Fruit fly (Drosophila melanogaster) whole organism, embryonic: ENCODE measurements around the gene Tlk.

Experiments used
- Adf1 ChIP-seq: fragments of 200-800 bp; sonication (Bioruptor generic); IDR thresholded peaks from 2 replicates; pipeline ENCODE4 v1.3.6; 2022; ENCODE audit warnings: missing biosample characterization, missing genetic modification characterization
- Asciz ChIP-seq: fragments of 200-800 bp; sonication (Bioruptor generic); optimal IDR thresholded peaks from 2 replicates; lab custom pipeline; 2017; ENCODE audit warnings: missing biosample characterization, mild to moderate bottlenecking, missing genetic modification characterization, missing genetic modification reagents
- B-H2 ChIP-seq: fragments of 200-800 bp; sonication (Bioruptor generic); optimal IDR thresholded peaks from 2 replicates; lab custom pipeline; 2018; ENCODE audit warnings: missing biosample characterization, mild to moderate bottlenecking, missing genetic modification characterization
- BEAF-32 ChIP-seq: fragments of 200-800 bp; sonication (Bioruptor generic); optimal IDR thresholded peaks from 3 replicates; lab custom pipeline; 2017; ENCODE audit warnings: missing biosample characterization, missing genetic modification characterization, mild to moderate bottlenecking, moderate library complexity, missing genetic modification reagents
- Bdp1 ChIP-seq: fragments of 200-800 bp; sonication (Bioruptor generic); optimal IDR thresholded peaks from 3 replicates; lab custom pipeline; 2016; ENCODE audit warnings: missing biosample characterization, missing genetic modification characterization
- Bgb ChIP-seq: fragments of 200-800 bp; sonication (Bioruptor generic); IDR thresholded peaks from 2 replicates; pipeline ENCODE4 v1.3.6; 2022; ENCODE audit warnings: missing biosample characterization, missing genetic modification characterization; ENCODE audit not compliant: partially characterized antibody
- CG10654 ChIP-seq: fragments of 200-800 bp; sonication (Bioruptor generic); optimal IDR thresholded peaks from 2 replicates; lab custom pipeline; 2016; ENCODE audit warnings: missing biosample characterization, missing genetic modification characterization
- CG11093 ChIP-seq: fragments of 200-800 bp; sonication (Bioruptor generic); IDR thresholded peaks from 3 replicates; pipeline ENCODE4 v1.3.6; 2022; ENCODE audit warnings: missing biosample characterization, missing genetic modification characterization
- CG16779 ChIP-seq: fragments of 200-800 bp; sonication (Bioruptor generic); IDR thresholded peaks from 2 replicates; pipeline ENCODE4 v1.3.6; 2022; ENCODE audit warnings: missing biosample characterization, missing genetic modification characterization
- CG17385 ChIP-seq: fragments of 200-800 bp; sonication (Bioruptor generic); optimal IDR thresholded peaks from 3 replicates; lab custom pipeline; 2018; ENCODE audit warnings: missing biosample characterization, mild to moderate bottlenecking, missing genetic modification characterization
- CG18262 ChIP-seq: fragments of 200-800 bp; optimal IDR thresholded peaks from 3 replicates; lab custom pipeline; 2019; ENCODE audit warnings: missing biosample characterization, mild to moderate bottlenecking, missing genetic modification characterization, moderate library complexity
- CG3163 ChIP-seq: fragments of 200-800 bp; sonication (Bioruptor generic); optimal IDR thresholded peaks from 3 replicates; lab custom pipeline; 2016; ENCODE audit warnings: missing biosample characterization, missing genetic modification characterization
- CG33213 ChIP-seq: fragments of 200-800 bp; sonication (Bioruptor generic); optimal IDR thresholded peaks from 3 replicates; lab custom pipeline; 2016; ENCODE audit warnings: missing biosample characterization, missing genetic modification characterization
- CG3838 ChIP-seq: fragments of 200-800 bp; sonication (Bioruptor generic); optimal IDR thresholded peaks from 3 replicates; lab custom pipeline; 2016; ENCODE audit warnings: missing biosample characterization, missing genetic modification characterization
- CG4424 ChIP-seq: fragments of 200-800 bp; sonication (Bioruptor generic); optimal IDR thresholded peaks from 3 replicates; lab custom pipeline; 2016; ENCODE audit warnings: missing biosample characterization, missing genetic modification characterization
- CG8089 ChIP-seq: fragments of 200-800 bp; sonication (Bioruptor generic); optimal IDR thresholded peaks from 3 replicates; lab custom pipeline; 2016; ENCODE audit warnings: missing biosample characterization, missing genetic modification characterization
- CG8388 ChIP-seq: fragments of 200-800 bp; sonication (Bioruptor generic); optimal IDR thresholded peaks from 2 replicates; lab custom pipeline; 2019; ENCODE audit warnings: missing biosample characterization, mild to moderate bottlenecking, missing genetic modification characterization, moderate library complexity
- CHES-1-like ChIP-seq: fragments of 200-800 bp; sonication (Bioruptor generic); optimal IDR thresholded peaks from 2 replicates; lab custom pipeline; 2016; ENCODE audit warnings: missing biosample characterization, missing genetic modification characterization
- CTCF ChIP-seq: fragments of 200-800 bp; sonication (Bioruptor generic); optimal IDR thresholded peaks from 2 replicates; lab custom pipeline; 2017; ENCODE audit warnings: missing biosample characterization, mild to moderate bottlenecking, missing genetic modification characterization, moderate library complexity
- Doc3 ChIP-seq: fragments of 200-800 bp; sonication (Bioruptor generic); IDR thresholded peaks from 3 replicates; pipeline ENCODE4 v1.3.6; 2022; ENCODE audit warnings: missing biosample characterization, missing genetic modification characterization; ENCODE audit not compliant: partially characterized antibody
- Dp ChIP-seq: fragments of 200-800 bp; sonication (Bioruptor generic); optimal IDR thresholded peaks from 2 replicates; lab custom pipeline; 2018; ENCODE audit warnings: missing biosample characterization, mild to moderate bottlenecking, missing genetic modification characterization, moderate library complexity
- Fer3 ChIP-seq: fragments of 200-800 bp; sonication (Bioruptor generic); optimal IDR thresholded peaks from 2 replicates; lab custom pipeline; 2018; ENCODE audit warnings: missing biosample characterization, mild to moderate bottlenecking, missing genetic modification characterization, moderate library complexity
- Hmr ChIP-seq: fragments of 200-800 bp; sonication (Bioruptor generic); optimal IDR thresholded peaks from 3 replicates; lab custom pipeline; 2017; ENCODE audit warnings: mild to moderate bottlenecking, missing biosample characterization, missing genetic modification reagents, missing genetic modification characterization
- Hmx ChIP-seq: fragments of 200-800 bp; sonication (Bioruptor generic); optimal IDR thresholded peaks from 2 replicates; lab custom pipeline; 2016; ENCODE audit warnings: missing biosample characterization, missing genetic modification characterization
- MESR4 ChIP-seq: fragments of 200-800 bp; sonication (Bioruptor generic); optimal IDR thresholded peaks from 2 replicates; lab custom pipeline; 2018; ENCODE audit warnings: missing biosample characterization, mild to moderate bottlenecking, missing genetic modification characterization, moderate library complexity
- Optix ChIP-seq: fragments of 200-800 bp; sonication (Bioruptor generic); IDR thresholded peaks from 3 replicates; pipeline ENCODE4 v1.3.6; 2022; ENCODE audit warnings: missing biosample characterization, missing genetic modification characterization
- Poxn ChIP-seq: fragments of 200-800 bp; sonication (Bioruptor generic); IDR thresholded peaks from 2 replicates; pipeline ENCODE4 v1.3.6; 2022; ENCODE audit warnings: missing biosample characterization, missing genetic modification characterization
- ato ChIP-seq: fragments of 200-800 bp; sonication (Bioruptor generic); IDR thresholded peaks from 2 replicates; pipeline ENCODE4 v1.3.6; 2022; ENCODE audit warnings: missing biosample characterization, missing genetic modification characterization; ENCODE audit not compliant: partially characterized antibody
- bigmax ChIP-seq: fragments of 200-800 bp; sonication (Bioruptor generic); optimal IDR thresholded peaks from 2 replicates; lab custom pipeline; 2018; ENCODE audit warnings: missing biosample characterization, mild to moderate bottlenecking, missing genetic modification characterization
- dan ChIP-seq: fragments of 200-800 bp; sonication (Bioruptor generic); IDR thresholded peaks from 2 replicates; pipeline ENCODE4 v1.3.6; 2022; ENCODE audit warnings: missing biosample characterization, missing genetic modification characterization
- dm ChIP-seq: fragments of 200-800 bp; sonication (Bioruptor generic); optimal IDR thresholded peaks from 3 replicates; lab custom pipeline; 2016; ENCODE audit warnings: missing biosample characterization, missing genetic modification characterization
- ewg ChIP-seq: fragments of 200-800 bp; sonication (Bioruptor generic); optimal IDR thresholded peaks from 3 replicates; lab custom pipeline; 2017; ENCODE audit warnings: mild to moderate bottlenecking, missing biosample characterization, missing genetic modification reagents, missing genetic modification characterization
- fd64A ChIP-seq: fragments of 200-800 bp; sonication (Bioruptor generic); optimal IDR thresholded peaks from 3 replicates; lab custom pipeline; 2018; ENCODE audit warnings: missing biosample characterization, mild to moderate bottlenecking, missing genetic modification characterization
- gsb ChIP-seq: fragments of 200-800 bp; sonication (Bioruptor generic); IDR thresholded peaks from 2 replicates; pipeline ENCODE4 v1.3.6; 2022; ENCODE audit warnings: missing biosample characterization, missing genetic modification characterization
- mam ChIP-seq: fragments of 200-800 bp; sonication (Bioruptor generic); optimal IDR thresholded peaks from 3 replicates; lab custom pipeline; 2016; ENCODE audit warnings: missing biosample characterization, missing genetic modification characterization
- odd ChIP-seq: fragments of 200-800 bp; sonication (Bioruptor generic); optimal IDR thresholded peaks from 2 replicates; lab custom pipeline; 2017; ENCODE audit warnings: missing biosample characterization, mild to moderate bottlenecking, missing genetic modification characterization
- org-1 ChIP-seq: fragments of 200-800 bp; sonication (Bioruptor generic); optimal IDR thresholded peaks from 2 replicates; lab custom pipeline; 2017; ENCODE audit warnings: missing biosample characterization, missing genetic modification characterization
- pfk ChIP-seq: fragments of 200-800 bp; sonication (Bioruptor generic); optimal IDR thresholded peaks from 2 replicates; lab custom pipeline; 2018; ENCODE audit warnings: missing biosample characterization, mild to moderate bottlenecking, missing genetic modification characterization, moderate library complexity
- phol ChIP-seq: fragments of 200-800 bp; sonication (Bioruptor generic); optimal IDR thresholded peaks from 3 replicates; lab custom pipeline; 2018; ENCODE audit warnings: missing biosample characterization, mild to moderate bottlenecking, missing genetic modification characterization, moderate library complexity
- prd ChIP-seq, 3 experiments: fragments of >200 bp in 2 of 3; fragments of 200-800 bp in 1 of 3; sonication (Bioruptor generic) in 1 of 3; optimal IDR thresholded peaks in 2 of 3; IDR thresholded peaks in 1 of 3; 2 replicates in 2 of 3; 3 replicates in 1 of 3; pipeline versions ENCODE4 v1.3.6 to Lab custom; 2017 to 2022; ENCODE audit warnings: missing biosample characterization in 1 of 3, missing genetic modification characterization in 1 of 3
- salm ChIP-seq: fragments of 200-800 bp; sonication (Bioruptor generic); optimal IDR thresholded peaks from 2 replicates; lab custom pipeline; 2018; ENCODE audit warnings: missing biosample characterization, mild to moderate bottlenecking, missing genetic modification characterization
- slp2 ChIP-seq: fragments of 200-800 bp; sonication (Bioruptor generic); optimal IDR thresholded peaks from 2 replicates; lab custom pipeline; 2016; ENCODE audit warnings: missing biosample characterization, missing genetic modification characterization
- sob ChIP-seq: fragments of 200-800 bp; sonication (Bioruptor generic); IDR thresholded peaks from 2 replicates; pipeline ENCODE4 v1.3.6; 2022; ENCODE audit warnings: missing biosample characterization, missing genetic modification characterization
- sr ChIP-seq: fragments of 200-800 bp; sonication (Bioruptor generic); IDR thresholded peaks from 3 replicates; pipeline ENCODE4 v1.3.6; 2022; ENCODE audit warnings: missing biosample characterization, missing genetic modification characterization
- stwl ChIP-seq: fragments of 200-800 bp; sonication (Bioruptor generic); optimal IDR thresholded peaks from 3 replicates; lab custom pipeline; 2018; ENCODE audit warnings: missing biosample characterization, mild to moderate bottlenecking, missing genetic modification characterization, moderate library complexity
- tin ChIP-seq: fragments of 200-800 bp; sonication (Bioruptor generic); optimal IDR thresholded peaks from 3 replicates; lab custom pipeline; 2016; ENCODE audit warnings: missing biosample characterization, missing genetic modification characterization
- tup ChIP-seq: fragments of 200-800 bp; sonication (Bioruptor generic); optimal IDR thresholded peaks from 2 replicates; lab custom pipeline; 2016; ENCODE audit warnings: missing biosample characterization, mild to moderate bottlenecking, missing genetic modification characterization, moderate library complexity
- wek ChIP-seq: fragments of 200-800 bp; sonication (Bioruptor generic); optimal IDR thresholded peaks from 3 replicates; lab custom pipeline; 2018; ENCODE audit warnings: missing biosample characterization, mild to moderate bottlenecking, missing genetic modification characterization, moderate library complexity

The Tlk gene

DNA sequence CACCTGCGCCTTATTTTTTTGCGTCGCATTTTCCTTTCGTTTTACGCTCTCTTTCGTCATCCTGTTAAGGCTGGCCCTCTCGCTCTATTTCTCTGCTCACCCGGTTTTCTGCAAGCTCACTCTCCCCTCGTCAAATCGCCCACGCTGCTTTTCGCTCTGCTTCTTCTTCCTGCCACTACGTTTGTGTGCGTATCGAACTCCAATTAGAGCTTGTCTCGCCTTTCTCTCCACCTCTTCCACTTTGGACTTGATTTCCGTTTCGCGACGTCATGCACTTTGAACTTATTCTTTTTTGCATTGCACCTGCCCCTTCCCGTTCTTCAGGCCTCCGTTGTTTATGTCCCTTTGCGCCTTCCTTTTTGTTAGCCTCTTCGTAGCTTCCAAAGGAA lies 34.3 kb upstream of the Tlk start (continued):
- TF ChIP-seq odd (GFP tag; lab: Kevin White, UChicago) (no peak), tin (no peak), CHES-1-like (GFP tag; lab: Kevin White, UChicago) (no peak), fd64A (GFP tag; lab: Kevin White, UChicago) (no peak), sr (0 out of 3 replicates have a peak, but pooled peaks have one; percentile 26), org-1 (GFP tag; lab: Kevin White, UChicago) (no peak), CG17385 (peak; percentile 57), MESR4 (no peak), Bgb (GFP tag; lab: Robert Waterston, UW) (no peak), B-H2 (GFP tag; lab: Kevin White, UChicago) (no peak), Doc3 (GFP tag; lab: Robert Waterston, UW) (no peak), slp2 (GFP tag; lab: Kevin White, UChicago) (no peak)

DNA sequence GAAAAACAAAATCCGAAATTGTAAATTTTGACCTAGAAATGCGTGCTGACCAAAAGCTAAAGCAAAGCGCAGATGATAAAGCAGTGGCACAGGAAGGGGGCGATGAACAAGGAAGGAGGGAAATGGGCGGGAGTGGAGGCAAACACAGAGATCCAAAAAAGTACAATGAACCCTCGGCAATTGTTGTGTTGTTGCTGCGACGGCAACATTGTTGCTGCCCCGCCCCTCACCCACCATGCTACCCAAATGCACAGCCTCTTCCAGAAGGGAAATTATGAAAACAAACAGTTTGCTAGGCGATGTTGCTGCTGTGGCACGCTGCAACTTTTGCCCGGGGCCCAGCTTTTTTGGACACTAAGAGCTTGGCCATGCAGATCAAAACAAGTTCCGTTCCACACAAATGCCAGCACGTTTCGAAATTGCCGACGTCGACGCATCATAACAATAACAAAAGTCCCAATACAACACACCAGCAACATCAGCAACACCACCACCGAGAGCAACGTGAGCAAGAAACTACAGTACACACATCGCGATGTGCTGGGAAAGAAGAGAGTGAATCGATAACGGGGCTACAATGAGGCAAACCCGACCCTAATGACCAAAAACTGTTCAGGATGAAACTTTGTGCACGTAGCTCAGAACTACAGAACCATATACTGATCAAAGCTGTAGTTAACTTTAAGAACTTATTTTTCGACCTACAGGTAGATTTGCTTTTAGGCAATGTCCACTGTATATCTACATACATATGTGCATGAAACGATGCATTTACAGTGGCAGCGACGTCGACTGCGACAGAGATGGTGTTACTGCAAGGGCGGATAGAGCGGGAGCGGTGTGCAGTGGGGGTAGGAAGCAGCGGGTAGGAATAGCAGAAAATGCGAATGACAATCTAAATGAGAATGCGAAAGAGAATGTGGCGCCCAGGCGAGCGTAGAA lies 33.1 kb upstream of the Tlk start:
- TF ChIP-seq phol (tag; lab: Kevin White, UChicago): peak; percentile 77
- TF ChIP-seq Fer3 (tag; lab: Kevin White, UChicago): peak; percentile 43
- TF ChIP-seq CG8388: peak; percentile 76
- TF ChIP-seq CG8089: peak; percentile 47
- peak; percentile 16 for TF ChIP-seq Hmr
- peak; percentile 67; the same call in 1 of the 3 replicates for TF ChIP-seq Optix (GFP tag; lab: Robert Waterston, UW)
- TF ChIP-seq CG10654 (GFP tag; lab: Kevin White, UChicago): peak; percentile 45
- peak; percentile 69 for TF ChIP-seq Adf1 (GFP tag; lab: Robert Waterston, UW)
- TF ChIP-seq CG18262: peak; percentile 82
- TF ChIP-seq Poxn: no peak
- TF ChIP-seq sob (GFP tag; lab: Robert Waterston, UW): peak; percentile 61
- peak; percentile 73 for TF ChIP-seq ewg (GFP tag; lab: Kevin White, UChicago)
- TF ChIP-seq prd (optimal IDR thresholded peaks at IDR 0.05; lab: Kevin White, UChicago): no peak
- TF ChIP-seq prd (GFP tag; IDR thresholded peaks at IDR 0.05; lab: Robert Waterston, UW): peak; percentile 83
- no peak for TF ChIP-seq CTCF
- TF ChIP-seq Hmx: no peak
- TF ChIP-seq CG33213 (GFP tag; lab: Kevin White, UChicago): peak; percentile 19
- TF ChIP-seq bigmax (GFP tag; lab: Kevin White, UChicago): no peak
- no peak for TF ChIP-seq BEAF-32
- peak; percentile 62 for TF ChIP-seq wek (GFP tag; lab: Kevin White, UChicago)
- peak; percentile 12 for TF ChIP-seq mam
- TF ChIP-seq CG3163 (GFP tag; lab: Kevin White, UChicago): peak; percentile 81
- TF ChIP-seq dm: peak; percentile 48
- TF ChIP-seq CG16779 (GFP tag; lab: Robert Waterston, UW): no peak
- no peak for TF ChIP-seq ato (GFP tag; lab: Robert Waterston, UW)
- TF ChIP-seq stwl (tag; lab: Kevin White, UChicago): peak; percentile 20
- TF ChIP-seq tup (GFP tag; lab: Kevin White, UChicago): no peak
- TF ChIP-seq dan (GFP tag; lab: Robert Waterston, UW): no peak
- TF ChIP-seq gsb: 0 out of 2 replicates have a peak, but pooled peaks have one; percentile 9
- TF ChIP-seq pfk: no peak
- TF ChIP-seq Dp (GFP tag; lab: Kevin White, UChicago): no peak
- peak; percentile 62 for TF ChIP-seq CG4424 (GFP tag; lab: Kevin White, UChicago)
- TF ChIP-seq Asciz (GFP tag; lab: Kevin White, UChicago): peak; percentile 60
- TF ChIP-seq CG3838 (GFP tag; lab: Kevin White, UChicago): peak; percentile 54
- TF ChIP-seq Bdp1 (GFP tag; lab: Kevin White, UChicago): peak; percentile 3
- TF ChIP-seq salm (tag; lab: Kevin White, UChicago): peak; percentile 19
- peak; percentile 55; the same call in 2 of the 3 replicates for TF ChIP-seq CG11093 (GFP tag; lab: Robert Waterston, UW)
